Fruit fly (Drosophila melanogaster): ENCODE results near the gene CG31495.

dm6 chr3R:13806032-13806709 is 33.6 kb downstream of the CG31495 start:
- no peak for TF ChIP-seq Blimp-1 (GFP tag; optimal IDR thresholded peaks at IDR 0.05)
- no peak for TF ChIP-seq Ets96B (tag; optimal IDR thresholded peaks at IDR 0.05)
- no peak for TF ChIP-seq CG11902 (GFP tag; optimal IDR thresholded peaks at IDR 0.05)
- TF ChIP-seq CG8319 (GFP tag; optimal IDR thresholded peaks at IDR 0.05), result no peak
- TF ChIP-seq Ets21C (GFP tag; optimal IDR thresholded peaks at IDR 0.05), result no peak
- no peak for TF ChIP-seq CG10669 (GFP tag; optimal IDR thresholded peaks at IDR 0.05)
- TF ChIP-seq Hr38 (GFP tag; optimal IDR thresholded peaks at IDR 0.05), result no peak
- no peak for TF ChIP-seq CG6854 (GFP tag; optimal IDR thresholded peaks at IDR 0.05)
- TF ChIP-seq acj6 (GFP tag; optimal IDR thresholded peaks at IDR 0.05), result no peak
- no peak for TF ChIP-seq spab (GFP tag; optimal IDR thresholded peaks at IDR 0.05)
- TF ChIP-seq CG8119 (GFP tag; IDR thresholded peaks at IDR 0.05), result no peak
